ENCODE assay signal across 5 fruit fly cellular contexts in the genomic region with DNA sequence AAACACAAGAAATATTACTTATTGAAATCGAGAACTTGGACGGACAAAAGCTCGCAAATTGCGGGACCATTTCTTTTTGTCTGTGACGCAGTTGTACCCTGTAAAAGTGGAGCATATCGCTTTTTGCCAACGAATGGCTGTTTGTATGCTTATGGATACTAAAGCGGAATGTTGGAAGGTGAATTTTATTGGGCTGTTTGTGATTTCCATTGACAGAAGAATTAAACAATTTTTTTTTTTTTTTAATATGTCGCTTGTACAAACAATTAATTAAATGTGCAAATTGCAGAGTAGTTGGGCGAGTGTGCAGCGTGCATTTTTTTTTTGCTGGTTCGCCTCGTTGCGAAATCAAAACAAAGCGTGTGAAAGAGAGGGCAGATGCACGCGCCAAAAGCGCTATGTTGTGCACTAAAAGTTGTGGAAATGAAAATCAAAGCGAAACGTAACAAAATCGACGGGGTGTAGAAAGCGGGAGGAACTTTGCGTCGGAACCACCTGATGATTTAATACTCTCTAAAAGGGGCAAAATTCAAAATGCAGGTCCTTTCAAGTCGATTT.
TF ChIP-seq lines count a peak whose summit lies in the region.

No protein-coding gene starts in this region.

TF ChIP-seq in whole organism, adult, 20 proteins besides CTCF, POLR2A, EP300 and RAD21 (continued from another document):
- TF ChIP-seq cnc (optimal IDR thresholded peaks at IDR 0.05; lab: Kevin White, UChicago) (no peak), cic (GFP tag; optimal IDR thresholded peaks at IDR 0.05; lab: Kevin White, UChicago) (no peak), CG7101 (tag; optimal IDR thresholded peaks at IDR 0.05; lab: Kevin White, UChicago) (peak; percentile 91), Mnt (GFP tag; optimal IDR thresholded peaks at IDR 0.05; lab: Kevin White, UChicago) (peak; percentile 93)

TF ChIP-seq in whole organism, embryonic, 481 proteins besides CTCF, POLR2A, EP300 and RAD21 (continued from another document and continues in another):
- no peak for TF ChIP-seq prd (optimal IDR thresholded peaks at IDR 0.05; lab: Kevin White, UChicago)
- TF ChIP-seq prd (GFP tag; IDR thresholded peaks at IDR 0.05; lab: Robert Waterston, UW), result peak; percentile 43; the same call in 1 of the 3 replicates
- no peak for TF ChIP-seq CG10462 (GFP tag; optimal IDR thresholded peaks at IDR 0.05; lab: Kevin White, UChicago)
- no peak for TF ChIP-seq Gsc (GFP tag; IDR thresholded peaks at IDR 0.05; lab: Robert Waterston, UW)
- TF ChIP-seq Meics (GFP tag; optimal IDR thresholded peaks at IDR 0.05; lab: Kevin White, UChicago), result no peak
- TF ChIP-seq Drgx (GFP tag; IDR thresholded peaks at IDR 0.05; lab: Robert Waterston, UW), result peak; percentile 83
- no peak for TF ChIP-seq CG13894 (tag; optimal IDR thresholded peaks at IDR 0.05; lab: Kevin White, UChicago)
- no peak for TF ChIP-seq CG12942 (GFP tag; optimal IDR thresholded peaks at IDR 0.05; lab: Kevin White, UChicago)
- TF ChIP-seq NC2α (GFP tag; optimal IDR thresholded peaks at IDR 0.05; lab: Kevin White, UChicago), result no peak
- no peak for TF ChIP-seq Ravus (GFP tag; IDR thresholded peaks at IDR 0.05; lab: Robert Waterston, UW)
- no peak for TF ChIP-seq HLH4C (GFP tag; IDR thresholded peaks at IDR 0.05; lab: Robert Waterston, UW; ENCODE audit: partially characterized antibody)
- no peak for TF ChIP-seq CG13775 (GFP tag; optimal IDR thresholded peaks at IDR 0.05; lab: Kevin White, UChicago)
- TF ChIP-seq jing (GFP tag; optimal IDR thresholded peaks at IDR 0.05; lab: Kevin White, UChicago), result no peak
- no peak; the same call in 1 of the 2 replicates for TF ChIP-seq vvl (GFP tag; IDR thresholded peaks at IDR 0.05; lab: Robert Waterston, UW)
- no peak for TF ChIP-seq CG3407 (GFP tag; optimal IDR thresholded peaks at IDR 0.05; lab: Kevin White, UChicago)
- no peak for TF ChIP-seq phol (tag; optimal IDR thresholded peaks at IDR 0.05; lab: Kevin White, UChicago)
- peak; percentile 34; the same call in 1 of the 3 replicates for TF ChIP-seq row (GFP tag; IDR thresholded peaks at IDR 0.05; lab: Robert Waterston, UW)
- no peak for TF ChIP-seq CG1602 (GFP tag; optimal IDR thresholded peaks at IDR 0.05; lab: Kevin White, UChicago)
- TF ChIP-seq ci (GFP tag; IDR thresholded peaks at IDR 0.05; lab: Robert Waterston, UW), result no peak
- no peak for TF ChIP-seq Sox102F (GFP tag; optimal IDR thresholded peaks at IDR 0.05; lab: Kevin White, UChicago)
- TF ChIP-seq luna (GFP tag; optimal IDR thresholded peaks at IDR 0.05; lab: Kevin White, UChicago), result no peak
- TF ChIP-seq CG10321 (GFP tag; IDR thresholded peaks at IDR 0.05; lab: Robert Waterston, UW), result no peak
- peak; percentile 17 for TF ChIP-seq sens (GFP tag; lab: Kevin White, UChicago)
- TF ChIP-seq CG6765 (GFP tag; optimal IDR thresholded peaks at IDR 0.05; lab: Kevin White, UChicago), result no peak
- TF ChIP-seq sim (GFP tag; IDR thresholded peaks at IDR 0.05; lab: Robert Waterston, UW), result no peak
- TF ChIP-seq CG17568 (GFP tag; optimal IDR thresholded peaks at IDR 0.05; lab: Kevin White, UChicago), result no peak
- TF ChIP-seq dimm (GFP tag; IDR thresholded peaks at IDR 0.05; lab: Robert Waterston, UW), result no peak
- no peak for TF ChIP-seq Xbp1 (GFP tag; optimal IDR thresholded peaks at IDR 0.05; lab: Kevin White, UChicago)
- TF ChIP-seq jumu (GFP tag; optimal IDR thresholded peaks at IDR 0.05; lab: Kevin White, UChicago), result no peak
- no peak for TF ChIP-seq hkb (optimal IDR thresholded peaks at IDR 0.05; lab: Kevin White, UChicago)
- 0 out of 2 replicates have a peak, but pooled peaks have one; percentile 8 for TF ChIP-seq hkb (GFP tag; IDR thresholded peaks at IDR 0.05; lab: Robert Waterston, UW)
- no peak for TF ChIP-seq cad (GFP tag; optimal IDR thresholded peaks at IDR 0.05; lab: Kevin White, UChicago)

TF ChIP-seq in whole organism, prepupa, 60 proteins besides CTCF, POLR2A, EP300 and RAD21 (continued from another document and continues in another):
- peak; percentile 48 for TF ChIP-seq CG6808 (GFP tag; optimal IDR thresholded peaks at IDR 0.05; lab: Kevin White, UChicago)
- peak; percentile 86 for TF ChIP-seq Sox102F (GFP tag; optimal IDR thresholded peaks at IDR 0.05; lab: Kevin White, UChicago)
- peak; percentile 84 for TF ChIP-seq CG6792 (GFP tag; optimal IDR thresholded peaks at IDR 0.05; lab: Kevin White, UChicago)
- TF ChIP-seq CG32006 (GFP tag; optimal IDR thresholded peaks at IDR 0.05; lab: Kevin White, UChicago), result peak; percentile 89
- TF ChIP-seq fd85E (GFP tag; optimal IDR thresholded peaks at IDR 0.05; lab: Kevin White, UChicago), result peak; percentile 62
- TF ChIP-seq salr (GFP tag; optimal IDR thresholded peaks at IDR 0.05; lab: Kevin White, UChicago), result peak; percentile 52 to 70
- TF ChIP-seq esn (GFP tag; optimal IDR thresholded peaks at IDR 0.05; lab: Kevin White, UChicago), result peak; percentile 88
- peak; percentile 77 for TF ChIP-seq CG11762 (GFP tag; optimal IDR thresholded peaks at IDR 0.05; lab: Kevin White, UChicago; ENCODE audit: insufficient read depth)
- peak; percentile 45 for TF ChIP-seq CG9139 (GFP tag; optimal IDR thresholded peaks at IDR 0.05; lab: Kevin White, UChicago)
- TF ChIP-seq Sox14 (GFP tag; optimal IDR thresholded peaks at IDR 0.05; lab: Kevin White, UChicago), result peak; percentile 90
- peak; percentile 66 for TF ChIP-seq Sox15 (GFP tag; optimal IDR thresholded peaks at IDR 0.05; lab: Kevin White, UChicago)
- peak; percentile 85 for TF ChIP-seq cyc (GFP tag; optimal IDR thresholded peaks at IDR 0.05; lab: Kevin White, UChicago)
- TF ChIP-seq fkh (GFP tag; optimal IDR thresholded peaks at IDR 0.05; lab: Kevin White, UChicago), result no peak
- TF ChIP-seq CG34406 (GFP tag; optimal IDR thresholded peaks at IDR 0.05; lab: Kevin White, UChicago), result peak; percentile 80
- peak; percentile 48 for TF ChIP-seq CG16779 (tag; optimal IDR thresholded peaks at IDR 0.05; lab: Kevin White, UChicago)
- peak; percentile 83 for TF ChIP-seq Eip75B (GFP tag; optimal IDR thresholded peaks at IDR 0.05; lab: Kevin White, UChicago)
- TF ChIP-seq CG10669 (GFP tag; optimal IDR thresholded peaks at IDR 0.05; lab: Kevin White, UChicago), result peak; percentile 74
- TF ChIP-seq vri (GFP tag; optimal IDR thresholded peaks at IDR 0.05; lab: Kevin White, UChicago), result peak; percentile 75
- peak; percentile 87 for TF ChIP-seq lz (GFP tag; optimal IDR thresholded peaks at IDR 0.05; lab: Kevin White, UChicago)
- peak; percentile 80 for TF ChIP-seq Gug (GFP tag; IDR thresholded peaks at IDR 0.05; lab: Robert Waterston, UW)
- peak; percentile 88 for TF ChIP-seq Hr4 (GFP tag; optimal IDR thresholded peaks at IDR 0.05; lab: Kevin White, UChicago)
- peak; percentile 76 for TF ChIP-seq CG7368 (GFP tag; optimal IDR thresholded peaks at IDR 0.05; lab: Kevin White, UChicago)
- peak; percentile 87 for TF ChIP-seq CG8119 (GFP tag; IDR thresholded peaks at IDR 0.05; lab: Robert Waterston, UW)
- peak; percentile 67 for TF ChIP-seq Ets96B (tag; optimal IDR thresholded peaks at IDR 0.05; lab: Kevin White, UChicago)
- TF ChIP-seq eg (GFP tag; IDR thresholded peaks at IDR 0.05; lab: Robert Waterston, UW), result peak; percentile 92
- TF ChIP-seq Eip93F (GFP tag; optimal IDR thresholded peaks at IDR 0.05; lab: Kevin White, UChicago), result peak; percentile 3
- TF ChIP-seq spab (GFP tag; optimal IDR thresholded peaks at IDR 0.05; lab: Kevin White, UChicago), result peak; percentile 40
- peak; percentile 93 for TF ChIP-seq CG6163 (GFP tag; IDR thresholded peaks at IDR 0.05; lab: Robert Waterston, UW)
- peak; percentile 94 for TF ChIP-seq Eip78C (GFP tag; lab: Kevin White, UChicago)
- TF ChIP-seq CG4318 (GFP tag; optimal IDR thresholded peaks at IDR 0.05; lab: Kevin White, UChicago), result peak; percentile 72
- peak; percentile 23 for TF ChIP-seq fd59A (GFP tag; optimal IDR thresholded peaks at IDR 0.05; lab: Kevin White, UChicago)

TF ChIP-seq in whole organism, pupa, 21 proteins besides CTCF, POLR2A, EP300 and RAD21 (continued from another document):
- peak; percentile 84 for TF ChIP-seq Pif1A (GFP tag; optimal IDR thresholded peaks at IDR 0.05; lab: Kevin White, UChicago)
- peak; percentile 69 for TF ChIP-seq rn (GFP tag; IDR thresholded peaks at IDR 0.05; lab: Robert Waterston, UW)
- peak; percentile 76 for TF ChIP-seq Pif1B (GFP tag; optimal IDR thresholded peaks at IDR 0.05; lab: Kevin White, UChicago)
TF ChIP-seq in whole organism, pupa: peak in this region for 19.

TF ChIP-seq in whole organism, wandering third instar larva, 38 proteins besides CTCF, POLR2A, EP300 and RAD21 (continued from another document):
- TF ChIP-seq CrebA (GFP tag; optimal IDR thresholded peaks at IDR 0.05; lab: Kevin White, UChicago; ENCODE audit: borderline replicate concordance) (no peak), tai (GFP tag; optimal IDR thresholded peaks at IDR 0.05; lab: Kevin White, UChicago) (no peak), br (GFP tag; optimal IDR thresholded peaks at IDR 0.05; lab: Kevin White, UChicago) (peak; percentile 83), OdsH (GFP tag; optimal IDR thresholded peaks at IDR 0.05; lab: Kevin White, UChicago) (peak; percentile 76), Abd-B (GFP tag; optimal IDR thresholded peaks at IDR 0.05; lab: Kevin White, UChicago) (no peak), h (GFP tag; optimal IDR thresholded peaks at IDR 0.05; lab: Kevin White, UChicago) (peak; percentile 85), sage (GFP tag; optimal IDR thresholded peaks at IDR 0.05; lab: Kevin White, UChicago) (peak; percentile 42), Myc (optimal IDR thresholded peaks at IDR 0.05; lab: Kevin White, UChicago) (no peak), jim (GFP tag; optimal IDR thresholded peaks at IDR 0.05; lab: Kevin White, UChicago) (no peak), psq (GFP tag; optimal IDR thresholded peaks at IDR 0.05; lab: Kevin White, UChicago) (peak; percentile 76), Dfd (GFP tag; optimal IDR thresholded peaks at IDR 0.05; lab: Kevin White, UChicago) (no peak), Dif (GFP tag; optimal IDR thresholded peaks at IDR 0.05; lab: Kevin White, UChicago; ENCODE audit: partially characterized antibody) (no peak), woc (GFP tag; optimal IDR thresholded peaks at IDR 0.05; lab: Kevin White, UChicago) (peak; percentile 76), GATAd (GFP tag; optimal IDR thresholded peaks at IDR 0.05; lab: Kevin White, UChicago) (no peak), foxo (GFP tag; optimal IDR thresholded peaks at IDR 0.05; lab: Kevin White, UChicago) (peak in 1 of 2 experiments; percentile 83), Hr78 (GFP tag; optimal IDR thresholded peaks at IDR 0.05; lab: Kevin White, UChicago) (no peak), ey (GFP tag; optimal IDR thresholded peaks at IDR 0.05; lab: Kevin White, UChicago) (peak; percentile 83), CG32264 (GFP tag; optimal IDR thresholded peaks at IDR 0.05; lab: Kevin White, UChicago) (peak; percentile 19)
TF ChIP-seq in whole organism, wandering third instar larva: peak in this region for 19.
